Fruit fly (Drosophila melanogaster): ENCODE data around the gene CG46440.
A peak's percentile ranks its signal among the peaks of the same experiment; 100 is the strongest.

DNA sequence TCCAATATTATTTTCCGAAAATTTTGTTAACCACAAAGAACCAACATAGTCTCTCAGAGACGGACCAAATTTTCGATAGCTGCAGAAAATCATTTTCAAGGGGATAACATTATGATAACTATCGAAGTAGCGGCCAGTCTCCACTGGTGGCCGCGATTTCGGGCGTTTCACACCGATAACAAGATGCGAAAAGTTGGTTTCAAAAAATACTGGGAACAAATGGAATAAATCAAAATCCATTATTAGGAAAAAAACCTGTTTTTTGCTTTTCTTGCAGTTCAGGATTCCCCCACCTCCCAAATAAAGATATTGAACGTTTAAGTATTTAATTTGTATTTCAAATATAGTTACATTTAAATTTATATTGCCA, 29.6 kb upstream of the CG46440 start, which contains the start of gene tay:
- TF ChIP-seq CTCF (optimal IDR thresholded peaks at IDR 0.05) = peak in 1 of 2 experiments; percentile 33
- TF ChIP-seq CG8478 (optimal IDR thresholded peaks at IDR 0.05) = no peak
